Worm (Caenorhabditis elegans): Measurements from ENCODE around the gene hlh-8.

Gene hlh-8

ce11 chrX:8156502-8156901, 40.2 kb downstream of the hlh-8 start (continued):
- TF ChIP-seq lir-3 (tag; optimal IDR thresholded peaks at IDR 0.05; ENCODE audit: poor library complexity) (no peak), vab-15 (tag; optimal IDR thresholded peaks at IDR 0.05) (no peak), lin-39 (tag; optimal IDR thresholded peaks at IDR 0.05) (no peak), aha-1 (tag; optimal IDR thresholded peaks at IDR 0.05) (no peak), tlp-1 (tag; optimal IDR thresholded peaks at IDR 0.05) (no peak), zag-1 (tag; optimal IDR thresholded peaks at IDR 0.05) (no peak), nhr-19 (GFP tag; conservative IDR thresholded peaks at IDR 0.05) (peak; percentile 56), egl-13 (tag; optimal IDR thresholded peaks at IDR 0.05) (no peak), tbx-2 (tag; optimal IDR thresholded peaks at IDR 0.05) (no peak), unc-62 (GFP tag; optimal IDR thresholded peaks at IDR 0.05) (no peak), elt-3 (tag; optimal IDR thresholded peaks at IDR 0.05) (peak in 1 of 6 experiments; percentile 20), unc-98 (GFP tag; IDR thresholded peaks at IDR 0.05) (no peak), nhr-71 (tag; optimal IDR thresholded peaks at IDR 0.05) (peak; percentile 51), nhr-11 (tag; optimal IDR thresholded peaks at IDR 0.05) (no peak), nhr-237 (tag; optimal IDR thresholded peaks at IDR 0.05) (no peak), nhr-12 (tag; optimal IDR thresholded peaks at IDR 0.05) (no peak), isw-1 (GFP tag; IDR thresholded peaks at IDR 0.05) (no peak), hlh-17 (GFP tag; optimal IDR thresholded peaks at IDR 0.05; ENCODE audit: borderline replicate concordance) (no peak), pax-3 (tag; optimal IDR thresholded peaks at IDR 0.05) (no peak), rnt-1 (tag; optimal IDR thresholded peaks at IDR 0.05) (peak; percentile 32), lin-35 (GFP tag; optimal IDR thresholded peaks at IDR 0.05) (peak in 1 of 2 experiments; percentile 57), nhr-90 (tag; optimal IDR thresholded peaks at IDR 0.05; ENCODE audit: poor library complexity) (peak; percentile 59), ets-5 (GFP tag; IDR thresholded peaks at IDR 0.05) (no peak), ceh-8 (GFP tag; optimal IDR thresholded peaks at IDR 0.05) (no peak), C34B4.2 (tag; optimal IDR thresholded peaks at IDR 0.05) (no peak), nhr-85 (tag) (peak; percentile 73), unc-130 (tag; optimal IDR thresholded peaks at IDR 0.05) (no peak), sox-4 (tag; optimal IDR thresholded peaks at IDR 0.05) (no peak), Y116A8C.19 (tag; optimal IDR thresholded peaks at IDR 0.05; ENCODE audit: borderline replicate concordance) (no peak), ztf-11 (tag; optimal IDR thresholded peaks at IDR 0.05) (no peak)

- no peak for TF ChIP-seq fkh-10 (GFP tag; optimal IDR thresholded peaks at IDR 0.05)
- TF ChIP-seq ztf-11 (tag; optimal IDR thresholded peaks at IDR 0.05): peak in 1 of 2 experiments; percentile 91
- peak; percentile 4 for TF ChIP-seq xbp-1 (tag; optimal IDR thresholded peaks at IDR 0.05)
- no peak for TF ChIP-seq nhr-12 (tag; optimal IDR thresholded peaks at IDR 0.05)
- no peak for TF ChIP-seq ets-5 (GFP tag; IDR thresholded peaks at IDR 0.05)
- peak; percentile 29 for TF ChIP-seq nhr-47 (tag; optimal IDR thresholded peaks at IDR 0.05)
- peak; percentile 75 for TF ChIP-seq unc-86 (tag; optimal IDR thresholded peaks at IDR 0.05)
- TF ChIP-seq mep-1 (tag; optimal IDR thresholded peaks at IDR 0.05): peak; percentile 23
- peak; percentile 26 for TF ChIP-seq snu-23 (GFP tag; optimal IDR thresholded peaks at IDR 0.05)
- TF ChIP-seq lsy-2 (tag; optimal IDR thresholded peaks at IDR 0.05): peak in 1 of 2 experiments; percentile 16
- no peak for TF ChIP-seq unc-62 (GFP tag; optimal IDR thresholded peaks at IDR 0.05)
- TF ChIP-seq fkh-8 (tag; optimal IDR thresholded peaks at IDR 0.05): peak; percentile 64
- peak; percentile 17 for TF ChIP-seq dsc-1 (tag; optimal IDR thresholded peaks at IDR 0.05)
- peak; percentile 55 for TF ChIP-seq tbx-2 (tag; optimal IDR thresholded peaks at IDR 0.05)
- no peak for TF ChIP-seq ces-1 (GFP tag; optimal IDR thresholded peaks at IDR 0.05)
- peak in 2 of 3 experiments; percentile 7 to 41 for TF ChIP-seq ceh-82 (tag; optimal IDR thresholded peaks at IDR 0.05)
- peak; percentile 84 for TF ChIP-seq swsn-7 (tag; optimal IDR thresholded peaks at IDR 0.05)
- peak; percentile 40 for TF ChIP-seq nhr-71 (tag; optimal IDR thresholded peaks at IDR 0.05)
- TF ChIP-seq Y116A8C.19 (tag; optimal IDR thresholded peaks at IDR 0.05; ENCODE audit: borderline replicate concordance): no peak
- peak; percentile 61 for TF ChIP-seq rnt-1 (tag; optimal IDR thresholded peaks at IDR 0.05)
- TF ChIP-seq lin-14 (GFP tag; optimal IDR thresholded peaks at IDR 0.05): peak; percentile 67
These were observed 40.9 kb downstream of the hlh-8 start for ce11 chrX:8157132-8157531.

All from whole organism, L1 larva.